Worm (Caenorhabditis elegans) whole organism, mixed stage, embryonic: ENCODE measurements around the gene C01G12.7.

Experiments
- lsy-2 ChIP-seq: fragments of 150-350 bp; optimal IDR thresholded peaks from 2 replicates; lab custom pipeline; 2014; ENCODE audit warnings: missing biosample characterization, missing genetic modification characterization
- nhr-237 ChIP-seq: fragments of 150-350 bp; optimal IDR thresholded peaks from 2 replicates; lab custom pipeline; 2014; ENCODE audit warnings: missing biosample characterization, missing genetic modification characterization

ce11 chrII:14615735-14616134, 24.0 kb upstream of the C01G12.7 start, which contains the start of gene mltn-9:
- TF ChIP-seq nhr-237 (tag; lab: Kevin White, UChicago) (no peak), lsy-2 (tag; lab: Kevin White, UChicago) (no peak)
